Worm (Caenorhabditis elegans) whole organism, L3 larva: ENCODE measurements around the gene srlf-30.

Experiments used
- aly-2 ChIP-seq: fragments of 150-350 bp; optimal IDR thresholded peaks from 2 replicates; lab custom pipeline; 2014; ENCODE audit warnings: missing biosample characterization, missing genetic modification characterization
- ama-1 ChIP-seq: fragments of 150-350 bp; optimal IDR thresholded peaks from 2 replicates; lab custom pipeline; 2018
- ceh-28 ChIP-seq: fragments of 150-350 bp; optimal IDR thresholded peaks from 2 replicates; lab custom pipeline; 2014; ENCODE audit warnings: missing biosample characterization, missing genetic modification reagents, missing genetic modification characterization
- ceh-82 ChIP-seq: fragments of 150-350 bp; optimal IDR thresholded peaks from 2 replicates; lab custom pipeline; 2014; ENCODE audit warnings: missing biosample characterization, missing genetic modification characterization
- ceh-9 ChIP-seq: sonication (generic microtip); optimal IDR thresholded peaks from 2 replicates; lab custom pipeline; 2018; ENCODE audit warnings: missing biosample characterization, missing genetic modification characterization
- daf-12 ChIP-seq: fragments of 150-350 bp; optimal IDR thresholded peaks from 2 replicates; lab custom pipeline; 2014; ENCODE audit warnings: missing biosample characterization, missing genetic modification reagents, missing genetic modification characterization
- egl-27 ChIP-seq: sonication (generic microtip); optimal IDR thresholded peaks from 4 replicates; lab custom pipeline; 2017; ENCODE audit warnings: missing biosample characterization, missing genetic modification reagents, missing genetic modification characterization
- egl-5 ChIP-seq: fragments of 150-350 bp; optimal IDR thresholded peaks from 2 replicates; lab custom pipeline; 2017; ENCODE audit warnings: missing biosample characterization, missing genetic modification reagents, missing genetic modification characterization, inconsistent platforms
- elt-1 ChIP-seq: fragments of 150-350 bp; optimal IDR thresholded peaks from 2 replicates; lab custom pipeline; 2014; ENCODE audit warnings: missing biosample characterization, missing genetic modification characterization
- elt-2 ChIP-seq: sonication (generic microtip); optimal IDR thresholded peaks from 2 replicates; lab custom pipeline; 2016; ENCODE audit warnings: missing genetic modification reagents, mild to moderate bottlenecking, missing genetic modification characterization, missing compliant biosample characterization
- fkh-10 ChIP-seq: sonication (generic microtip); optimal IDR thresholded peaks from 2 replicates; lab custom pipeline; 2017; ENCODE audit warnings: missing biosample characterization, missing genetic modification reagents, missing genetic modification characterization
- hmg-11 ChIP-seq: sonication (generic microtip); optimal IDR thresholded peaks from 2 replicates; lab custom pipeline; 2016; ENCODE audit warnings: missing genetic modification characterization, missing compliant biosample characterization
- jun-1 ChIP-seq: fragments of 150-350 bp; optimal IDR thresholded peaks from 2 replicates; lab custom pipeline; 2014; ENCODE audit warnings: missing biosample characterization, missing genetic modification reagents, missing genetic modification characterization
- lin-39 ChIP-seq: fragments of 150-350 bp; optimal IDR thresholded peaks from 2 replicates; lab custom pipeline; 2018; ENCODE audit warnings: missing biosample characterization, missing genetic modification reagents, missing genetic modification characterization
- lsy-12 ChIP-seq: sonication (generic microtip); optimal IDR thresholded peaks from 2 replicates; lab custom pipeline; 2016; ENCODE audit warnings: mild to moderate bottlenecking, missing genetic modification characterization, missing compliant biosample characterization
- mdl-1 ChIP-seq: fragments of 150-350 bp; optimal IDR thresholded peaks from 2 replicates; lab custom pipeline; 2014; ENCODE audit warnings: missing biosample characterization, missing genetic modification characterization
- mml-1 ChIP-seq: fragments of 150-350 bp; sonication (generic microtip); optimal IDR thresholded peaks from 3 replicates; lab custom pipeline; 2014; ENCODE audit warnings: missing biosample characterization, missing genetic modification characterization
- nfya-1 ChIP-seq: sonication (generic microtip); optimal IDR thresholded peaks from 2 replicates; lab custom pipeline; 2017; ENCODE audit warnings: missing genetic modification characterization, mild to moderate bottlenecking, missing compliant biosample characterization, antibody characterized with exemption, moderate library complexity; ENCODE audit not compliant: insufficient read depth
- nhr-12 ChIP-seq: fragments of 150-350 bp; optimal IDR thresholded peaks from 2 replicates; lab custom pipeline; 2014; ENCODE audit warnings: missing biosample characterization, missing genetic modification characterization
- nhr-237 ChIP-seq: fragments of 150-350 bp; optimal IDR thresholded peaks from 2 replicates; lab custom pipeline; 2014; ENCODE audit warnings: missing biosample characterization, missing genetic modification characterization
- nhr-25 ChIP-seq: sonication (generic microtip); optimal IDR thresholded peaks from 2 replicates; lab custom pipeline; 2017; ENCODE audit warnings: missing biosample characterization, missing genetic modification characterization
- nhr-28 ChIP-seq: fragments of 150-350 bp; optimal IDR thresholded peaks from 2 replicates; lab custom pipeline; 2014; ENCODE audit warnings: missing biosample characterization, missing genetic modification characterization
- nhr-77 ChIP-seq: fragments of 150-350 bp; optimal IDR thresholded peaks from 2 replicates; lab custom pipeline; 2014; ENCODE audit warnings: missing biosample characterization, missing genetic modification characterization
- pha-4 ChIP-seq: fragments of 150-350 bp; optimal IDR thresholded peaks from 2 replicates; lab custom pipeline; 2014; ENCODE audit warnings: missing biosample characterization, missing genetic modification reagents, missing genetic modification characterization
- pqm-1 ChIP-seq: fragments of 150-350 bp; optimal IDR thresholded peaks from 2 replicates; lab custom pipeline; 2017; ENCODE audit warnings: missing biosample characterization, missing genetic modification characterization, inconsistent platforms
- sea-2 ChIP-seq: fragments of 150-350 bp; sonication (generic microtip); optimal IDR thresholded peaks from 4 replicates; lab custom pipeline; 2014; ENCODE audit warnings: missing biosample characterization, missing genetic modification reagents, missing genetic modification characterization
- skn-1 ChIP-seq: fragments of 150-350 bp; optimal IDR thresholded peaks from 2 replicates; lab custom pipeline; 2014; ENCODE audit warnings: missing biosample characterization, missing genetic modification characterization
- tbx-2 ChIP-seq: sonication (generic microtip); optimal IDR thresholded peaks from 2 replicates; lab custom pipeline; 2016; ENCODE audit warnings: mild to moderate bottlenecking, missing genetic modification characterization, missing compliant biosample characterization
- unc-39 ChIP-seq: sonication (generic microtip); optimal IDR thresholded peaks from 4 replicates; lab custom pipeline; 2017; ENCODE audit warnings: missing biosample characterization, missing genetic modification characterization
- unc-62 ChIP-seq: fragments of 150-350 bp; sonication (generic microtip); optimal IDR thresholded peaks from 4 replicates; lab custom pipeline; 2014; ENCODE audit warnings: missing biosample characterization, missing genetic modification reagents, missing genetic modification characterization
- ztf-11 ChIP-seq: fragments of 150-350 bp; optimal IDR thresholded peaks from 2 replicates; lab custom pipeline; 2014; ENCODE audit warnings: missing biosample characterization, missing genetic modification characterization
- ztf-4 ChIP-seq: fragments of 150-350 bp; optimal IDR thresholded peaks from 2 replicates; lab custom pipeline; 2014; ENCODE audit warnings: missing biosample characterization, missing genetic modification characterization

The srlf-30 gene

DNA sequence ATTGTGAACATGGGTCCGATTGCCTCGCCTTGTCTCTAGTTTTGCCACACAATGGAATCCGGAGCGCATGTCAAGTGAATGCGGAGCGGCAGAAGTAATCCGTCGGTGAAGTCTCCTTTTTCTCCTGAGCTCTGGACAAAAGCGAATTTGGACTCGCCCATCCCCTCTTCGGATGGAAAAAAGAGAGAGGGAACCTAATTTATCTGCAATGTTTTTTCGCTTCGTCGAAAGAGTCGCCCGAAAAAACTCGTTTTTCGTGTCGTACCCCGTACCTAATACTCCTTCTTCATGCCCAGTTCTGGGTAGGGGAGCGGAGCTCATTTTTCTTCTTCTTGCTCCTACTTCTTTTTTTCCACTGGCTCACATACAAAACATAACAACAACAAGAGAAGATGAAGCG lies 30.0 kb upstream of the srlf-30 start:
- TF ChIP-seq ceh-82 (no peak), mml-1 (tag; lab: Kevin White, UChicago) (no peak), ztf-11 (tag; lab: Kevin White, UChicago) (no peak), skn-1 (tag; lab: Kevin White, UChicago) (no peak), hmg-11 (tag; lab: Kevin White, UChicago) (no peak), nfya-1 (tag; lab: Kevin White, UChicago) (no peak), elt-2 (tag; lab: Kevin White, UChicago) (no peak), ztf-4 (no peak), ceh-9 (no peak), mdl-1 (no peak), tbx-2 (no peak), unc-62 (no peak), nhr-28 (tag; lab: Kevin White, UChicago) (no peak)
- TF ChIP-seq, all 47 proteins: peak for 0

ce11 chrIV:10874527-10874926 lies 25.7 kb upstream of the srlf-30 start, which contains the start of gene F13E9.12:
TSS of gene F13E9.12 (minus strand) at chrIV:10874627.
- TF ChIP-seq lin-39 (no peak), elt-1 (tag; lab: Kevin White, UChicago) (peak; percentile 35)

DNA sequence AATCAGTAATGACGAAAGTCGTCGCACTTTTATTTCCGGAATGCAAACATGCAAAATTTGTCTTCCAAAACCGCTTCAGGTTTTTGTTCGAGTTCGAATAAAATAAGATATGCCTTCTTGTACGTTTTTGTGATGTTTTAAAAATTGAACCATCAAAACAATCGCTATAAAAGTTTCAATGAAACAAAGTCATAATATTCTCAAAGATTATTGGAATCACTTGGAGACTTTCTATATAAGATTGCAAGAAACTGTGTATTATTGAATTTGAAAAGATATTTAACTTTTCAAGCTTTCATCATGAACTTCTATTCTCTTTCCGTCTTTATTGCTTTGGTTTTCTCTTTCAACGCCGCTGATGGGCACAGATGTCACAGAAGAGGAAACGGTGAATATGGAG lies 23.3 kb upstream of the srlf-30 start, which contains the start of gene fipr-14:
fipr-14 (plus strand) TSS at position 301 of the 400 bp plus-strand sequence.
- no peak for TF ChIP-seq pqm-1 (tag; lab: Kevin White, UChicago)

- TF ChIP-seq egl-27 (no peak), fkh-10 (GFP tag; lab: Kevin White, UChicago) (no peak), tbx-2 (no peak), unc-39 (tag; lab: Kevin White, UChicago) (no peak), jun-1 (tag; lab: Kevin White, UChicago) (no peak)
These were observed 20.6 kb upstream of the srlf-30 start, which contains the start of gene sdz-13 for ce11 chrIV:10879542-10879941. TSS of gene sdz-13 (minus strand) at chrIV:10879642.

ce11 chrIV:10880264-10880663 lies 19.9 kb upstream of the srlf-30 start, which contains the start of gene fipr-15:
TSS of gene fipr-15 (plus strand) at chrIV:10880564.
- no peak for TF ChIP-seq daf-12
- no peak for TF ChIP-seq nfya-1 (tag; lab: Kevin White, UChicago)
- TF ChIP-seq ztf-4 = no peak
- TF ChIP-seq nhr-25 (tag; lab: Kevin White, UChicago) = no peak
- no peak for TF ChIP-seq fkh-10 (GFP tag; lab: Kevin White, UChicago)
- no peak for TF ChIP-seq nhr-28 (tag; lab: Kevin White, UChicago)
- TF ChIP-seq egl-5 = no peak
- TF ChIP-seq mdl-1 = no peak
- no peak for TF ChIP-seq sea-2 (GFP tag; lab: Kevin White, UChicago)
- no peak for TF ChIP-seq jun-1 (tag; lab: Kevin White, UChicago)
- no peak for TF ChIP-seq mml-1 (tag; lab: Kevin White, UChicago)
- TF ChIP-seq nhr-237 (tag; lab: Kevin White, UChicago) = no peak
- no peak for TF ChIP-seq unc-62
- no peak for TF ChIP-seq elt-1 (tag; lab: Kevin White, UChicago)
- TF ChIP-seq pha-4 = no peak
- TF ChIP-seq, all 47 proteins: peak for 0

ce11 chrIV:10881230-10881629 lies 19.0 kb upstream of the srlf-30 start, which contains the start of gene F13E9.13:
TSS of gene F13E9.13 (plus strand) at chrIV:10881546.
- TF ChIP-seq lsy-12 (tag; lab: Kevin White, UChicago) = no peak
- TF ChIP-seq pha-4 = no peak
- TF ChIP-seq nhr-12 = no peak
- no peak for TF ChIP-seq ama-1
- no peak for TF ChIP-seq nhr-25 (tag; lab: Kevin White, UChicago)
- no peak for TF ChIP-seq ceh-9
- no peak for TF ChIP-seq ztf-11 (tag; lab: Kevin White, UChicago)
- no peak for TF ChIP-seq nhr-77 (tag; lab: Kevin White, UChicago)
- peak; percentile 18 for TF ChIP-seq ceh-28
- peak; percentile 67 for TF ChIP-seq elt-2 (tag; lab: Kevin White, UChicago)
- TF ChIP-seq nhr-237 (tag; lab: Kevin White, UChicago) = no peak
- no peak for TF ChIP-seq aly-2 (tag; lab: Kevin White, UChicago)
- TF ChIP-seq, all 47 proteins: peak for 2
